Worm (Caenorhabditis elegans) whole organism, late embryonic: Measurements from ENCODE around the gene Y11D7A.5.

Experiments used
- ceh-2 ChIP-seq: sonication (generic microtip); optimal IDR thresholded peaks from 2 replicates; lab custom pipeline; 2016; ENCODE audit warnings: missing genotype, missing genetic modification characterization, missing compliant biosample characterization
- ceh-31 ChIP-seq: sonication (generic microtip); optimal IDR thresholded peaks from 2 replicates; lab custom pipeline; 2016; ENCODE audit warnings: missing genetic modification characterization, missing compliant biosample characterization
- ceh-48 ChIP-seq: sonication (generic microtip); optimal IDR thresholded peaks from 2 replicates; lab custom pipeline; 2016; ENCODE audit warnings: missing genetic modification characterization, inconsistent platforms, missing compliant biosample characterization
- ets-4 ChIP-seq: sonication (generic microtip); optimal IDR thresholded peaks from 2 replicates; lab custom pipeline; 2016; ENCODE audit warnings: missing genetic modification characterization, missing compliant biosample characterization
- fkh-10 ChIP-seq: fragments of 150-350 bp; optimal IDR thresholded peaks from 2 replicates; lab custom pipeline; 2014; ENCODE audit warnings: missing biosample characterization, missing genetic modification reagents, missing genetic modification characterization
- gmeb-2 ChIP-seq: sonication (generic microtip); optimal IDR thresholded peaks from 2 replicates; lab custom pipeline; 2016; ENCODE audit warnings: missing genetic modification characterization, inconsistent platforms, missing compliant biosample characterization
- lin-11 ChIP-seq: fragments of 200-800 bp; sonication (Bioruptor generic); optimal IDR thresholded peaks from 2 replicates; lab custom pipeline; 2018; ENCODE audit warnings: mild to moderate bottlenecking, missing genetic modification characterization, missing compliant biosample characterization
- nfya-1 ChIP-seq: sonication (generic microtip); optimal IDR thresholded peaks from 2 replicates; lab custom pipeline; 2017; ENCODE audit warnings: missing genetic modification characterization, mild to moderate bottlenecking, missing compliant biosample characterization, antibody characterized with exemption, moderate library complexity
- pha-4 ChIP-seq: fragments of 150-350 bp; optimal IDR thresholded peaks from 2 replicates; lab custom pipeline; 2018; ENCODE audit warnings: missing biosample characterization, missing genetic modification reagents, missing genetic modification characterization
- rnt-1 ChIP-seq: sonication (generic microtip); optimal IDR thresholded peaks from 2 replicates; lab custom pipeline; 2016; ENCODE audit warnings: missing genetic modification characterization, missing compliant biosample characterization
- sdc-2 ChIP-seq: sonication (generic microtip); optimal IDR thresholded peaks from 2 replicates; lab custom pipeline; 2016; ENCODE audit warnings: missing genotype, missing genetic modification characterization, missing compliant biosample characterization
- sox-4 ChIP-seq: sonication (generic microtip); optimal IDR thresholded peaks from 2 replicates; lab custom pipeline; 2017; ENCODE audit warnings: mild to moderate bottlenecking, missing genetic modification characterization, inconsistent platforms, missing compliant biosample characterization

DNA sequence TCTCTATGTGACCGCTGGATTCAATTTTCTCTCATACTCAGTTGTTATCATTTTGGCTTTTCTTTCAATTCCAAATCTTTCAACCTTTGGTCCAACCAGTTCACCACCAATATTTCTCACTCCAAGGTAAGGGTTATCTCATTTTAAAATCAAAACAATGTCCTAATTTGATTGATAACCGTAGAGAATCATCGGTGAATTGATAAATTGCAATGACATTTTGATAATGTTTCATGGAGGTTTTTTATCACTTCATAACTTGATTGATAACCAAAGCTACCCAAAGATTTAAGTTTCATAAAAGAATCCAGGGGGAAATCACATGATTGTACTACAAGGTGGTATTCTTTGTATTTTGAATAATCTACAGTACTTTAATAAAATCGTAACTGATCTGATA, 6.2 kb downstream of the Y11D7A.5 start:
- TF ChIP-seq lin-11 (tag; lab: Kevin White, UChicago) (no peak), pha-4 (no peak), ceh-31 (no peak), fkh-10 (GFP tag; lab: Kevin White, UChicago) (no peak), ceh-2 (tag; lab: Kevin White, UChicago) (no peak), sdc-2 (tag; lab: Kevin White, UChicago) (no peak), ceh-48 (tag; lab: Kevin White, UChicago) (no peak), gmeb-2 (tag; lab: Kevin White, UChicago) (no peak), sox-4 (tag; lab: Kevin White, UChicago) (no peak), nfya-1 (tag; lab: Kevin White, UChicago) (no peak), ets-4 (tag; lab: Kevin White, UChicago) (no peak), rnt-1 (no peak)
